Worm (Caenorhabditis elegans) whole organism, midembryonic: ENCODE results near the gene F19F10.14.

Source experiments
- T22C8.4 ChIP-seq: fragments of 200-800 bp; sonication (Bioruptor generic); IDR thresholded peaks from 2 replicates; pipeline ENCODE4 v1.3.6; 2022; ENCODE audit warnings: missing genetic modification characterization, missing compliant biosample characterization
- cog-1 ChIP-seq: sonication (generic microtip); optimal IDR thresholded peaks from 2 replicates; lab custom pipeline; 2016; ENCODE audit warnings: missing genetic modification characterization, missing compliant biosample characterization
- flt-1 ChIP-seq: fragments of 200-800 bp; sonication (Bioruptor generic); IDR thresholded peaks from 2 replicates; pipeline ENCODE4 v1.3.6; 2022; ENCODE audit warnings: missing genetic modification characterization, missing compliant biosample characterization
- klf-2 ChIP-seq: fragments of 200-800 bp; sonication (Bioruptor generic); conservative IDR thresholded peaks from 2 replicates; pipeline ENCODE4 v1.3.6; 2022; ENCODE audit warnings: missing genetic modification reagents, missing genetic modification characterization, missing compliant biosample characterization
- med-1 ChIP-seq: sonication (generic microtip); optimal IDR thresholded peaks from 2 replicates; lab custom pipeline; 2017; ENCODE audit warnings: missing genetic modification characterization, mild to moderate bottlenecking, missing compliant biosample characterization, antibody characterized with exemption, missing genetic modification reagents; ENCODE audit not compliant: insufficient read depth
- ref-1 ChIP-seq: fragments of 200-800 bp; sonication (Bioruptor generic); conservative IDR thresholded peaks from 2 replicates; pipeline ENCODE4 v1.3.6; 2022; ENCODE audit warnings: missing genetic modification reagents, missing genetic modification characterization, missing compliant biosample characterization
- tab-1 ChIP-seq: fragments of 200-800 bp; sonication (Bioruptor generic); IDR thresholded peaks from 2 replicates; pipeline ENCODE4 v1.3.6; 2022; ENCODE audit warnings: missing genetic modification characterization, missing compliant biosample characterization
- ztf-23 ChIP-seq: fragments of 200-800 bp; sonication (Bioruptor generic); IDR thresholded peaks from 2 replicates; pipeline ENCODE4 v1.3.6; 2022; ENCODE audit warnings: missing genetic modification reagents, missing genetic modification characterization, missing compliant biosample characterization
- ztf-29 ChIP-seq: fragments of 200-800 bp; sonication (Bioruptor generic); IDR thresholded peaks from 2 replicates; pipeline ENCODE4 v1.3.6; 2022; ENCODE audit warnings: missing genetic modification reagents, missing genetic modification characterization, missing compliant biosample characterization

DNA sequence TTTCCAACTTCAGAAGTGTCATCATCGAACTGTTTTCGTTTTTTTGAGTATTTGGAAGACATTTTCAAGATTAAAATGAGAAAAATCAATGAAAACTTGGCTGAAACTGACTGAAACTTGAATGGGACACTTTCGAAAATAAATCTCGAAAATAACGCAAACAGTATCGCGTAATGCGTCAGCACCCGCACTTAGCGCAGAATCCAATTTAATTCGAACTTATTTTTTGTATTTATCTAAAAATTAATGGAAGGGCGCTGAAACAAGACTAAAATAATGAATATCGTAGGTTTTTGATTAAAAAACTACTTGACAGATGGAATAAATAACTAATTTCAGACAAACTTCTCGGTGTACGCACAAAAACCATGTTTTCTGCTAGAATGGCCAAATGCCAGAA is 4.7 kb upstream of the F19F10.14 start, which contains the start of the genes snu-66 and ints-9:
- TF ChIP-seq ztf-29 (GFP tag; lab: Robert Waterston, UW) (no peak), flt-1 (GFP tag; lab: Robert Waterston, UW) (no peak), ref-1 (GFP tag; lab: Robert Waterston, UW) (no peak), klf-2 (no peak), T22C8.4 (GFP tag; lab: Robert Waterston, UW) (no peak), ztf-23 (no peak), med-1 (no peak), tab-1 (no peak), cog-1 (tag; lab: Kevin White, UChicago) (no peak)
